Worm (Caenorhabditis elegans) whole organism, L1 larva: ENCODE measurements around the gene M163.22.

Source experiments
- C16A3.4 ChIP-seq: fragments of 150-350 bp; optimal IDR thresholded peaks from 2 replicates; lab custom pipeline; 2014; ENCODE audit warnings: missing biosample characterization, missing genetic modification characterization
- C34B4.2 ChIP-seq: sonication (generic microtip); optimal IDR thresholded peaks from 2 replicates; lab custom pipeline; 2017; ENCODE audit warnings: mild to moderate bottlenecking, missing genetic modification characterization, missing compliant biosample characterization
- alr-1 ChIP-seq: fragments of 200-800 bp; sonication (Bioruptor generic); optimal IDR thresholded peaks from 2 replicates; lab custom pipeline; 2018; ENCODE audit warnings: borderline replicate concordance, mild to moderate bottlenecking, missing genetic modification characterization, missing compliant biosample characterization
- blmp-1 ChIP-seq: fragments of 150-350 bp; optimal IDR thresholded peaks from 2 replicates; lab custom pipeline; 2014; ENCODE audit warnings: missing biosample characterization, missing genetic modification characterization
- ceh-63 ChIP-seq: fragments of 200-800 bp; sonication (Bioruptor generic); optimal IDR thresholded peaks from 2 replicates; lab custom pipeline; 2018; ENCODE audit warnings: mild to moderate bottlenecking, missing genetic modification characterization, missing compliant biosample characterization
- ceh-8 ChIP-seq: fragments of 200-800 bp; sonication (Bioruptor generic); optimal IDR thresholded peaks from 2 replicates; lab custom pipeline; 2018; ENCODE audit warnings: mild to moderate bottlenecking, missing genetic modification characterization, moderate library complexity, missing compliant biosample characterization
- ceh-82 ChIP-seq, 3 experiments: fragments of 150-350 bp in 1 of 3; sonication (generic microtip) in 2 of 3; optimal IDR thresholded peaks; 2 replicates each; lab custom pipeline; 2014 to 2017; ENCODE audit warnings: missing biosample characterization in 3 of 3, missing genetic modification characterization in 3 of 3
- ces-1 ChIP-seq: fragments of 150-350 bp; optimal IDR thresholded peaks from 2 replicates; lab custom pipeline; 2014; ENCODE audit warnings: missing biosample characterization, missing genetic modification reagents, missing genetic modification characterization
- dpl-1 ChIP-seq, 3 experiments: fragments of 150-350 bp in 2 of 3; sonication (generic microtip) in 1 of 3; optimal IDR thresholded peaks; 2 replicates each; lab custom pipeline; 2014 to 2017; ENCODE audit warnings: missing biosample characterization in 3 of 3, missing genetic modification characterization in 3 of 3, missing genetic modification reagents in 3 of 3
- dsc-1 ChIP-seq: sonication (generic microtip); optimal IDR thresholded peaks from 2 replicates; lab custom pipeline; 2016; ENCODE audit warnings: mild to moderate bottlenecking, missing genetic modification characterization, missing compliant biosample characterization
- efl-1 ChIP-seq, 4 experiments: fragments of 150-350 bp; optimal IDR thresholded peaks in 3 of 4; peaks in 1 of 4; 1 replicate in 1 of 4; 2 replicates in 3 of 4; lab custom pipeline; 2014; ENCODE audit warnings: missing biosample characterization in 2 of 4, missing genetic modification characterization in 2 of 4, missing genetic modification reagents in 2 of 4
- efl-3 ChIP-seq: fragments of 200-800 bp; sonication (Bioruptor generic); optimal IDR thresholded peaks from 2 replicates; lab custom pipeline; 2018; ENCODE audit warnings: mild to moderate bottlenecking, missing genetic modification characterization, missing compliant biosample characterization
- egl-13 ChIP-seq: sonication (generic microtip); optimal IDR thresholded peaks from 2 replicates; lab custom pipeline; 2016; ENCODE audit warnings: missing genotype, missing genetic modification reagents, missing genetic modification characterization, missing compliant biosample characterization
- egl-27 ChIP-seq, 2 experiments: fragments of 150-350 bp in 1 of 2; sonication (generic microtip); optimal IDR thresholded peaks; 3 replicates each; lab custom pipeline; 2017 to 2018; ENCODE audit warnings: missing biosample characterization in 2 of 2, missing genetic modification characterization in 2 of 2, missing genetic modification reagents in 2 of 2
- fkh-8 ChIP-seq: sonication (generic microtip); optimal IDR thresholded peaks from 2 replicates; lab custom pipeline; 2016; ENCODE audit warnings: mild to moderate bottlenecking, missing genetic modification characterization, missing compliant biosample characterization
- grh-1 ChIP-seq: fragments of 200-800 bp; sonication (Bioruptor generic); IDR thresholded peaks from 2 replicates; pipeline ENCODE4 v1.3.6; 2022; ENCODE audit warnings: missing genetic modification reagents, missing genetic modification characterization, missing compliant biosample characterization
- irx-1 ChIP-seq: sonication (generic microtip); optimal IDR thresholded peaks from 2 replicates; lab custom pipeline; 2016; ENCODE audit warnings: missing genetic modification characterization, missing compliant biosample characterization
- jun-1 ChIP-seq: fragments of 150-350 bp; optimal IDR thresholded peaks from 2 replicates; lab custom pipeline; 2014; ENCODE audit warnings: missing biosample characterization, missing genetic modification reagents, missing genetic modification characterization
- lin-13 ChIP-seq: fragments of 150-350 bp; optimal IDR thresholded peaks from 2 replicates; lab custom pipeline; 2014; ENCODE audit warnings: missing biosample characterization, missing genetic modification reagents, missing genetic modification characterization
- lin-35 ChIP-seq, 2 experiments: fragments of 150-350 bp; optimal IDR thresholded peaks; 2 replicates each; lab custom pipeline; 2014; ENCODE audit warnings: missing biosample characterization in 2 of 2, missing genetic modification characterization in 2 of 2, missing genetic modification reagents in 2 of 2
- lsy-2 ChIP-seq, 2 experiments: fragments of 150-350 bp; optimal IDR thresholded peaks; 2 replicates each; lab custom pipeline; 2014; ENCODE audit warnings: missing biosample characterization in 2 of 2, missing genetic modification characterization in 2 of 2
- mab-9 ChIP-seq: fragments of 200-800 bp; sonication (Bioruptor generic); IDR thresholded peaks from 2 replicates; pipeline ENCODE4 v1.3.6; 2022; ENCODE audit warnings: missing genetic modification reagents, missing genetic modification characterization, missing compliant biosample characterization
- mdl-1 ChIP-seq, 2 experiments: fragments of 150-350 bp; optimal IDR thresholded peaks; 2 replicates each; lab custom pipeline; 2014 to 2017; ENCODE audit warnings: missing biosample characterization in 2 of 2, missing genetic modification characterization in 2 of 2, inconsistent platforms in 1 of 2
- mef-2 ChIP-seq: fragments of 150-350 bp; optimal IDR thresholded peaks from 2 replicates; lab custom pipeline; 2014; ENCODE audit warnings: missing biosample characterization, missing genetic modification characterization
- nhr-12 ChIP-seq: sonication (generic microtip); optimal IDR thresholded peaks from 2 replicates; lab custom pipeline; 2017; ENCODE audit warnings: missing biosample characterization, missing genetic modification characterization
- nhr-19 ChIP-seq: fragments of 200-800 bp; sonication (Bioruptor generic); conservative IDR thresholded peaks from 2 replicates; pipeline ENCODE4 v1.3.6; 2022; ENCODE audit warnings: missing genetic modification characterization, missing compliant biosample characterization
- nhr-237 ChIP-seq: fragments of 150-350 bp; optimal IDR thresholded peaks from 2 replicates; lab custom pipeline; 2014; ENCODE audit warnings: missing biosample characterization, missing genetic modification characterization
- nhr-47 ChIP-seq: sonication (generic microtip); optimal IDR thresholded peaks from 2 replicates; lab custom pipeline; 2016; ENCODE audit warnings: mild to moderate bottlenecking, missing genetic modification characterization, moderate library complexity, missing compliant biosample characterization
- nhr-71 ChIP-seq: sonication (generic microtip); optimal IDR thresholded peaks from 2 replicates; lab custom pipeline; 2016; ENCODE audit warnings: mild to moderate bottlenecking, missing genetic modification characterization, moderate library complexity, missing compliant biosample characterization
- nhr-84 ChIP-seq: sonication (generic microtip); optimal IDR thresholded peaks from 2 replicates; lab custom pipeline; 2017; ENCODE audit warnings: missing biosample characterization, missing genetic modification characterization
- nhr-90 ChIP-seq: sonication (generic microtip); optimal IDR thresholded peaks from 2 replicates; lab custom pipeline; 2016; ENCODE audit warnings: mild to moderate bottlenecking, missing genetic modification characterization, missing compliant biosample characterization; ENCODE audit not compliant: poor library complexity
- pag-3 ChIP-seq: sonication (generic microtip); optimal IDR thresholded peaks from 2 replicates; lab custom pipeline; 2017; ENCODE audit warnings: missing genetic modification characterization, mild to moderate bottlenecking, missing compliant biosample characterization, antibody characterized with exemption, borderline replicate concordance; ENCODE audit not compliant: insufficient read depth
- pqm-1 ChIP-seq: sonication (generic microtip); optimal IDR thresholded peaks from 3 replicates; lab custom pipeline; 2017; ENCODE audit warnings: missing biosample characterization, missing genetic modification characterization
- skn-1 ChIP-seq: fragments of 150-350 bp; optimal IDR thresholded peaks from 2 replicates; lab custom pipeline; 2014; ENCODE audit warnings: missing biosample characterization, missing genetic modification characterization
- snpc-4 ChIP-seq: fragments of 150-350 bp; optimal IDR thresholded peaks from 2 replicates; lab custom pipeline; 2014; ENCODE audit warnings: missing biosample characterization, missing genetic modification characterization
- snu-23 ChIP-seq: sonication (generic microtip); optimal IDR thresholded peaks from 2 replicates; lab custom pipeline; 2016; ENCODE audit warnings: missing genetic modification characterization, missing compliant biosample characterization
- sox-4 ChIP-seq: sonication (generic microtip); optimal IDR thresholded peaks from 2 replicates; lab custom pipeline; 2016; ENCODE audit warnings: missing genetic modification characterization, missing compliant biosample characterization
- swsn-7 ChIP-seq: sonication (generic microtip); optimal IDR thresholded peaks from 2 replicates; lab custom pipeline; 2016; ENCODE audit warnings: missing genetic modification characterization, missing compliant biosample characterization
- tlp-1 ChIP-seq: fragments of 150-350 bp; optimal IDR thresholded peaks from 2 replicates; lab custom pipeline; 2014; ENCODE audit warnings: missing biosample characterization, missing genetic modification characterization
- unc-130 ChIP-seq: fragments of 150-350 bp; optimal IDR thresholded peaks from 2 replicates; lab custom pipeline; 2017; ENCODE audit warnings: missing biosample characterization, missing genetic modification characterization, inconsistent platforms
- unc-30 ChIP-seq: sonication (generic microtip); optimal IDR thresholded peaks from 2 replicates; lab custom pipeline; 2017; ENCODE audit warnings: missing biosample characterization, missing genetic modification characterization
- unc-86 ChIP-seq: sonication (generic microtip); optimal IDR thresholded peaks from 2 replicates; lab custom pipeline; 2016; ENCODE audit warnings: missing genetic modification characterization, missing compliant biosample characterization
- unc-98 ChIP-seq: fragments of 200-800 bp; sonication (Bioruptor generic); IDR thresholded peaks from 2 replicates; pipeline ENCODE4 v1.3.6; 2022; ENCODE audit warnings: missing genetic modification characterization, missing compliant biosample characterization
- vab-15 ChIP-seq: sonication (generic microtip); optimal IDR thresholded peaks from 2 replicates; lab custom pipeline; 2017; ENCODE audit warnings: missing genotype, mild to moderate bottlenecking, missing genetic modification characterization, missing compliant biosample characterization
- xbp-1 ChIP-seq: sonication (generic microtip); optimal IDR thresholded peaks from 2 replicates; lab custom pipeline; 2016; ENCODE audit warnings: missing genetic modification characterization, missing compliant biosample characterization
- zip-4 ChIP-seq: fragments of 200-800 bp; sonication (Bioruptor generic); optimal IDR thresholded peaks from 2 replicates; lab custom pipeline; 2018; ENCODE audit warnings: mild to moderate bottlenecking, missing genetic modification characterization, moderate library complexity, missing compliant biosample characterization
- ztf-4 ChIP-seq: fragments of 150-350 bp; optimal IDR thresholded peaks from 2 replicates; lab custom pipeline; 2014; ENCODE audit warnings: missing biosample characterization, missing genetic modification characterization

Gene M163.22

DNA sequence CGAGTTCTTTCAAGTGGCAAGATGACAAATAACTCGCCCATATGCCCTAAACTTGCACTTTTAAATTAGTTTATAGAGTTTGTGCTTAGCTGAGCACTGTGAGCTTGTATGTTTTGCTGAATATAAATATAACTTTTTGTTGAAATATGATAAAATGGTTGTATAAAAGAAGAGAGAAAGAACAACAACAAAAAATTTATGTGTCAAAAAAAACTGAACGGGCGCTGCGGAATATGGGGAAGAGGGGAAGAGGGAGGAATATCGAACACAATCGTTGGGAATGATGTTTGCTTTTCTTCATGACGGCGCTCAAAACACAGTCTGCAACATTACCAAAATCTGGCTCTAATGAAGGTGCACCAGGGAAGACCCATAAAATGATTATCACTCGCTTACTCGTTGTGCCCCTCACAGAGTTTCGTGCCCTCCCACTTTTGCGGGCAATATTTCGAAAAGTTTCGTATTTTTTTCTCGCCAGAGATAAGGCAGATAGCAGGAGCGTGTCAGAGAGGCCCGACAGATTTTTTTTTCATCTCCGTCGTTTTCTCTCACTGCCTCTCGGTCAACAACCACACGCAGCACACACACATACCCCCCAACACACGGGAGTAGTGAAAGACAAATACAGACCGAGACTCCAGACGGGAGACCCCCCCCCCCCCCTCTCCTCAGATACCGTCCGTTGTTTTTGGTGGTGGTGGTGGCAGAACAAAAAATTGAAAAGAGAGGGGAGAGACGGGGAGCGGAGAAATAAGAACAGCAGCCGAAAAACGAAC is 40.1 kb downstream of the M163.22 start (continued):
- TF ChIP-seq egl-27 (tag; optimal IDR thresholded peaks at IDR 0.05; lab: Kevin White, UChicago) (peak; percentile 30 to 51), xbp-1 (no peak), snu-23 (GFP tag; lab: Kevin White, UChicago) (peak; percentile 71), C34B4.2 (tag; lab: Kevin White, UChicago) (no peak), efl-1 (optimal IDR thresholded peaks at IDR 0.05; lab: Kevin White, UChicago) (peak in 1 of 2 experiments; percentile 10), efl-1 (GFP tag; optimal IDR thresholded peaks at IDR 0.05 in 1 of 2; lab: Kevin White, UChicago) (peak in 1 of 2 experiments; percentile 93), C16A3.4 (tag; lab: Kevin White, UChicago) (no peak), pqm-1 (tag; lab: Kevin White, UChicago) (peak; percentile 57), nhr-90 (peak; percentile 52), nhr-47 (peak; percentile 39), lin-35 (GFP tag; optimal IDR thresholded peaks at IDR 0.05; lab: Kevin White, UChicago) (peak; percentile 1 to 61), tlp-1 (tag; lab: Kevin White, UChicago) (no peak), unc-98 (GFP tag; lab: Robert Waterston, UW) (no peak; the same call in 1 of the 2 replicates), nhr-19 (GFP tag; lab: Robert Waterston, UW) (peak; percentile 73), irx-1 (tag; lab: Kevin White, UChicago) (peak; percentile 35), vab-15 (no peak), nhr-12 (no peak), nhr-237 (peak; percentile 54), nhr-71 (tag; lab: Kevin White, UChicago) (peak; percentile 82), skn-1 (tag; lab: Kevin White, UChicago) (peak; percentile 17), mdl-1 (tag; optimal IDR thresholded peaks at IDR 0.05; lab: Kevin White, UChicago) (peak in 1 of 2 experiments; percentile 64), grh-1 (GFP tag; lab: Robert Waterston, UW) (peak; percentile 69), lin-13 (GFP tag; lab: Kevin White, UChicago) (no peak), ceh-8 (no peak), unc-30 (tag; lab: Kevin White, UChicago) (no peak), jun-1 (tag; lab: Kevin White, UChicago) (peak; percentile 7), ces-1 (GFP tag; lab: Kevin White, UChicago) (no peak), lsy-2 (tag; optimal IDR thresholded peaks at IDR 0.05; lab: Kevin White, UChicago) (peak; percentile 14 to 42), alr-1 (tag; lab: Kevin White, UChicago) (no peak), egl-13 (no peak), ceh-82 (tag; optimal IDR thresholded peaks at IDR 0.05; lab: Kevin White, UChicago) (peak in 2 of 3 experiments; percentile 22 to 28), efl-3 (GFP tag; lab: Kevin White, UChicago) (no peak), sox-4 (tag; lab: Kevin White, UChicago) (no peak), dpl-1 (GFP tag; optimal IDR thresholded peaks at IDR 0.05; lab: Kevin White, UChicago) (peak in 1 of 3 experiments; percentile 10)

- TF ChIP-seq ceh-82 (tag; optimal IDR thresholded peaks at IDR 0.05; lab: Kevin White, UChicago) = no peak
- no peak for TF ChIP-seq vab-15
- peak; percentile 55 for TF ChIP-seq nhr-19 (GFP tag; lab: Robert Waterston, UW)
- no peak for TF ChIP-seq efl-1 (optimal IDR thresholded peaks at IDR 0.05; lab: Kevin White, UChicago)
- TF ChIP-seq efl-1 (GFP tag; optimal IDR thresholded peaks at IDR 0.05 in 1 of 2; lab: Kevin White, UChicago) = peak in 1 of 2 experiments; percentile 28
- no peak for TF ChIP-seq swsn-7 (tag; lab: Kevin White, UChicago)
- no peak for TF ChIP-seq egl-13
- TF ChIP-seq ceh-63 (GFP tag; lab: Kevin White, UChicago) = no peak
- TF ChIP-seq pqm-1 (tag; lab: Kevin White, UChicago) = no peak
- no peak for TF ChIP-seq pag-3 (tag; lab: Kevin White, UChicago)
- TF ChIP-seq unc-86 (tag; lab: Kevin White, UChicago) = no peak
- TF ChIP-seq alr-1 (tag; lab: Kevin White, UChicago) = no peak
- no peak for TF ChIP-seq unc-98 (GFP tag; lab: Robert Waterston, UW)
- TF ChIP-seq ztf-4 (tag; lab: Kevin White, UChicago) = peak; percentile 37
- TF ChIP-seq zip-4 (GFP tag; lab: Kevin White, UChicago) = no peak
- TF ChIP-seq dsc-1 = no peak
- no peak for TF ChIP-seq efl-3 (GFP tag; lab: Kevin White, UChicago)
- no peak for TF ChIP-seq mab-9
- TF ChIP-seq snpc-4 (tag; lab: Kevin White, UChicago) = no peak
- TF ChIP-seq C16A3.4 (tag; lab: Kevin White, UChicago) = no peak
- TF ChIP-seq nhr-84 (tag; lab: Kevin White, UChicago) = no peak
- TF ChIP-seq xbp-1 = peak; percentile 1
- peak in 1 of 2 experiments; percentile 24 for TF ChIP-seq lsy-2 (tag; optimal IDR thresholded peaks at IDR 0.05; lab: Kevin White, UChicago)
- TF ChIP-seq lin-13 (GFP tag; lab: Kevin White, UChicago) = peak; percentile 3
- no peak for TF ChIP-seq mef-2 (tag; lab: Kevin White, UChicago)
- TF ChIP-seq unc-130 (tag; lab: Kevin White, UChicago) = no peak
- no peak for TF ChIP-seq fkh-8
- TF ChIP-seq snu-23 (GFP tag; lab: Kevin White, UChicago) = peak; percentile 65
- TF ChIP-seq blmp-1 (tag; lab: Kevin White, UChicago) = peak; percentile 90
Observed at ce11 chrX:14507992-14508391, 42.3 kb downstream of the M163.22 start.
